Fruit fly (Drosophila melanogaster): ENCODE data around the gene PH4alphaNE1.
A peak's percentile ranks its signal among the peaks of the same experiment; 100 is the strongest.

Gene PH4alphaNE1

dm6 chr3R:30461608-30462243, 38.4 kb downstream of the PH4alphaNE1 start (continued):
- TF ChIP-seq CG11696 (GFP tag; IDR thresholded peaks at IDR 0.05) (peak; percentile 89), Ssrp (tag; optimal IDR thresholded peaks at IDR 0.05) (peak; percentile 21), Ptx1 (GFP tag; IDR thresholded peaks at IDR 0.05) (peak; percentile 42; the same call in 1 of the 2 replicates), CG4328 (GFP tag; optimal IDR thresholded peaks at IDR 0.05) (peak; percentile 6), pros (GFP tag; optimal IDR thresholded peaks at IDR 0.05) (peak; percentile 63), Atf6 (GFP tag; IDR thresholded peaks at IDR 0.05) (no peak; the same call in 1 of the 2 replicates), dysf (GFP tag; IDR thresholded peaks at IDR 0.05) (peak; percentile 57; the same call in 1 of the 3 replicates), hth (optimal IDR thresholded peaks at IDR 0.05) (no peak), Myb (GFP tag; optimal IDR thresholded peaks at IDR 0.05) (no peak), gfzf (GFP tag; optimal IDR thresholded peaks at IDR 0.05) (no peak), Six4 (GFP tag; optimal IDR thresholded peaks at IDR 0.05) (no peak), CG12391 (tag; optimal IDR thresholded peaks at IDR 0.05) (peak; percentile 43), crp (GFP tag; optimal IDR thresholded peaks at IDR 0.05) (no peak), bcd (GFP tag; optimal IDR thresholded peaks at IDR 0.05) (peak; percentile 26), Drgx (GFP tag; IDR thresholded peaks at IDR 0.05) (peak; percentile 51; the same call in 1 of the 2 replicates), HLH3B (GFP tag; IDR thresholded peaks at IDR 0.05) (peak; percentile 41; the same call in 1 of the 2 replicates), CG17385 (GFP tag; optimal IDR thresholded peaks at IDR 0.05) (peak; percentile 35), CG34224 (GFP tag; IDR thresholded peaks at IDR 0.05; ENCODE audit: partially characterized antibody) (no peak), CG7839 (tag; optimal IDR thresholded peaks at IDR 0.05) (peak; percentile 58), CG15696 (tag; optimal IDR thresholded peaks at IDR 0.05) (peak; percentile 3), B-H1 (GFP tag; IDR thresholded peaks at IDR 0.05) (peak; percentile 15; the same call in 1 of the 3 replicates), dmrt11E (tag; optimal IDR thresholded peaks at IDR 0.05) (peak; percentile 32), prd (optimal IDR thresholded peaks at IDR 0.05) (no peak), prd (GFP tag; IDR thresholded peaks at IDR 0.05) (peak; percentile 60), CG10321 (GFP tag; IDR thresholded peaks at IDR 0.05) (no peak), Xbp1 (GFP tag; optimal IDR thresholded peaks at IDR 0.05) (peak; percentile 19), CG17359 (tag; optimal IDR thresholded peaks at IDR 0.05) (peak; percentile 29), Gsc (GFP tag; IDR thresholded peaks at IDR 0.05) (no peak), jigr1 (GFP tag; IDR thresholded peaks at IDR 0.05) (no peak), nom (GFP tag; optimal IDR thresholded peaks at IDR 0.05) (peak; percentile 21), B-H2 (GFP tag; optimal IDR thresholded peaks at IDR 0.05) (no peak), repo (GFP tag; optimal IDR thresholded peaks at IDR 0.05) (no peak)

DNA sequence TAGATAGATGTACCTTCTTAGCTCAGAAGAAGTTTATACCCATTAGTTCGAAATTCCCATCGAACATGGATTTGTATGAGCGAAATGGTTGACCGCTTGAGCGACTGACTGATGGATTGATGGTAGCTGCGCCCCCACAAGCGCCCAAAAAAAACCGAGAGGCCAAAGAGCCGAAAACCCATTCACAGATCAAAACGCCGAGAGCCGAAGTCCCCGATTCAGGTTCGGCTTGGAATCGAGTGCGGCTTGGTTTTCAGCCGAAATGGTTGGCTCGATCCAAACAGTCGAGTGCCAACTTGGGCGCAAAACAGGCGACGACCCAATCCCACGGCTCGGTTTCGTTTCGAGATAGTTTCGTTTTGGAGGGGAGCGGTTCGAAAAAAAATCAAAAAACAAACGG, 39.9 kb downstream of the PH4alphaNE1 start:
- peak; percentile 92 for TF ChIP-seq CG8281 (tag; optimal IDR thresholded peaks at IDR 0.05)
- 0 out of 2 replicates have a peak, but pooled peaks have one; percentile 7 for TF ChIP-seq Rfx (GFP tag; IDR thresholded peaks at IDR 0.05)
- no peak for TF ChIP-seq mirr (GFP tag; optimal IDR thresholded peaks at IDR 0.05)
- no peak for TF ChIP-seq pnt (GFP tag; optimal IDR thresholded peaks at IDR 0.05)
- TF ChIP-seq CG7839 (tag; optimal IDR thresholded peaks at IDR 0.05), result no peak
- TF ChIP-seq CG12769 (tag; optimal IDR thresholded peaks at IDR 0.05), result peak; percentile 58
- peak; percentile 43 for TF ChIP-seq CG10543 (GFP tag; optimal IDR thresholded peaks at IDR 0.05)
- peak; percentile 99 for TF ChIP-seq CG5180 (GFP tag; optimal IDR thresholded peaks at IDR 0.05)
- no peak for TF ChIP-seq wek (GFP tag; optimal IDR thresholded peaks at IDR 0.05)
- TF ChIP-seq CG13894 (tag; optimal IDR thresholded peaks at IDR 0.05), result peak; percentile 52
- no peak for TF ChIP-seq vfl (GFP tag; optimal IDR thresholded peaks at IDR 0.05)
- no peak for TF ChIP-seq CG14014 (GFP tag; IDR thresholded peaks at IDR 0.05)
- TF ChIP-seq CG12236 (GFP tag; optimal IDR thresholded peaks at IDR 0.05), result no peak
- TF ChIP-seq Bdp1 (GFP tag; optimal IDR thresholded peaks at IDR 0.05), result no peak
- peak; percentile 24 for TF ChIP-seq D19B (GFP tag; optimal IDR thresholded peaks at IDR 0.05)
- TF ChIP-seq Med (GFP tag), result peak; percentile 73
- no peak for TF ChIP-seq CG2712 (tag; optimal IDR thresholded peaks at IDR 0.05)
- TF ChIP-seq CG4730 (GFP tag; IDR thresholded peaks at IDR 0.05), result no peak
- TF ChIP-seq Jarid2 (GFP tag; optimal IDR thresholded peaks at IDR 0.05), result peak; percentile 48
- TF ChIP-seq CG15269 (tag; optimal IDR thresholded peaks at IDR 0.05), result peak; percentile 45
